Worm (Caenorhabditis elegans): ENCODE data around the gene ced-5.

The ced-5 gene

DNA sequence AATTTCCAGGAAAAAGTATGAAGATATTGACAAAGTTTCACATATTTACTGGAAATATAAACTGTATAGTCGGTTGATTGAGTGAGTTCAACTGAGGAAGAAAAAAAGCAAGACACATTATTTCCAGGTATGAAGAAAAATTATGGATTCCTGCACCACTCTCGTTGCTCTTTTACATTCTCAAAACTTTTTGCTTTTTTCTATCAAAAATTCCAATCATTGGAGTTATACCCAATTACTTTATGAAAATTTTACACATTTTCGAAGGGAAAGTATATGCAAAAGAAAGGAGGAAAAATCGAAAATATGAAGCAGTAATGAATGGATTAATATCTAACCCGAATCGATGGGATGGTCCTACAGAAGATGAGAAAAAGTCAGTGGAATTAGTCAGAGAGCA, 41.0 kb upstream of the ced-5 start:
- TF ChIP-seq nhr-43 (tag; optimal IDR thresholded peaks at IDR 0.05; ENCODE audit: poor library complexity, severe bottlenecking) (no peak), sea-2 (GFP tag; optimal IDR thresholded peaks at IDR 0.05) (no peak), daf-12 (tag; optimal IDR thresholded peaks at IDR 0.05) (no peak), skn-1 (tag; optimal IDR thresholded peaks at IDR 0.05) (no peak), fkh-2 (tag; optimal IDR thresholded peaks at IDR 0.05) (no peak), unc-62 (GFP tag; optimal IDR thresholded peaks at IDR 0.05) (no peak), pha-4 (tag; optimal IDR thresholded peaks at IDR 0.05) (no peak), hmg-11 (tag; optimal IDR thresholded peaks at IDR 0.05) (no peak), elt-1 (tag; optimal IDR thresholded peaks at IDR 0.05) (no peak), elt-2 (tag; optimal IDR thresholded peaks at IDR 0.05) (no peak)

DNA sequence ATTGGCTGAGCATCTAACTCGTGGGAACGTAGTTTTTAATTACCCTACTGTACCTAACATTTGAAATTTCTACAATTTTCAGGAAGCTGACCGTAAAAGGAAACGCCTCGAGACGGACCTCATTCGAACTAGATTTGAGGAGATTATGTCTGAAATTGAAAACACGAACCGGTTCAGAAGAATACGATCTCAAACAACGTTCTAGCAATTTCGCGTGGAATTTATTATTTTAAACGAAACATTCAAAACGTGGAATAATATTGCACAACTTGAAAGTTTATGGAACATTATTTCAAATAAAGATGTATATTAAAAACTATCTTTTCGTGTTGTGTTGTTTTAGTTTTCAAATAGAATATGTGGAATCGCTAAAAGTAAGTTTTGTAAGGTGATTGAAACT, 40.4 kb upstream of the ced-5 start, which contains the start of gene F13B12.7:
TSS of gene F13B12.7 (plus strand) at position 301 of the 400 bp plus-strand sequence.
- no peak for TF ChIP-seq nfya-1 (tag; optimal IDR thresholded peaks at IDR 0.05; ENCODE audit: insufficient read depth)
- no peak for TF ChIP-seq mml-1 (tag; optimal IDR thresholded peaks at IDR 0.05)
- TF ChIP-seq jun-1 (tag; optimal IDR thresholded peaks at IDR 0.05): no peak
- TF ChIP-seq ZK546.5 (tag; optimal IDR thresholded peaks at IDR 0.05): no peak
- TF ChIP-seq pha-4 (tag; optimal IDR thresholded peaks at IDR 0.05): no peak
- no peak for TF ChIP-seq unc-39 (tag; optimal IDR thresholded peaks at IDR 0.05)
- no peak for TF ChIP-seq lin-15B (tag; optimal IDR thresholded peaks at IDR 0.05)
- TF ChIP-seq eor-1 (tag; optimal IDR thresholded peaks at IDR 0.05): no peak
- TF ChIP-seq pqm-1 (tag; optimal IDR thresholded peaks at IDR 0.05): no peak
- no peak for TF ChIP-seq nhr-237 (tag; optimal IDR thresholded peaks at IDR 0.05)
- TF ChIP-seq mdl-1 (tag; optimal IDR thresholded peaks at IDR 0.05): no peak

DNA sequence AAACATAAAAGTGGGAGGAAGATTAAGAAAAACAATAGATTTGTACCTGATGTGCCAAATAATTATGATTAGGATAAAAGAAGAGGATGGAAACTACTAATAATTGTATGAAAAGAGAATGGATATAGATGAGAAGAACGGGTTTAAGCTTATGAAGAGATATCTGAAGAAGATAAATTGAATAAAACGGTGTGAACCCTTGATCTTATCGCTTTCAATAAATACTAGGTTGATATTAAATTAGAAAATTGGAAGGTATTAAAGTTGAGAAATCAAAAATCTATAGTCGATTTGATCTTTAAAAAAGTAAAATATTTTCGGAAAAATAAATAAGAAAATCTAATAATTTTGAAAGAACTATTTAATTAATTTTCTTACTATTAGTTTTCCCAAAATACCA, 34.1 kb upstream of the ced-5 start, which contains the start of gene F13B12.4:
TSS of gene F13B12.4 (minus strand) at position 101 of the 400 bp plus-strand sequence.
- TF ChIP-seq lin-39 (tag; optimal IDR thresholded peaks at IDR 0.05): no peak
- TF ChIP-seq hmg-11 (tag; optimal IDR thresholded peaks at IDR 0.05): no peak
- TF ChIP-seq nhr-28 (tag; optimal IDR thresholded peaks at IDR 0.05): no peak
- no peak for TF ChIP-seq ztf-11 (tag; optimal IDR thresholded peaks at IDR 0.05)
- no peak for TF ChIP-seq nhr-67 (tag; optimal IDR thresholded peaks at IDR 0.05)
- no peak for TF ChIP-seq ceh-16 (tag; optimal IDR thresholded peaks at IDR 0.05)
- no peak for TF ChIP-seq tbx-2 (tag; optimal IDR thresholded peaks at IDR 0.05)
- TF ChIP-seq fkh-10 (GFP tag; optimal IDR thresholded peaks at IDR 0.05): no peak
- no peak for TF ChIP-seq unc-62 (GFP tag; optimal IDR thresholded peaks at IDR 0.05)
- TF ChIP-seq mdl-1 (tag; optimal IDR thresholded peaks at IDR 0.05): no peak
- no peak for TF ChIP-seq pha-4 (tag; optimal IDR thresholded peaks at IDR 0.05)

DNA sequence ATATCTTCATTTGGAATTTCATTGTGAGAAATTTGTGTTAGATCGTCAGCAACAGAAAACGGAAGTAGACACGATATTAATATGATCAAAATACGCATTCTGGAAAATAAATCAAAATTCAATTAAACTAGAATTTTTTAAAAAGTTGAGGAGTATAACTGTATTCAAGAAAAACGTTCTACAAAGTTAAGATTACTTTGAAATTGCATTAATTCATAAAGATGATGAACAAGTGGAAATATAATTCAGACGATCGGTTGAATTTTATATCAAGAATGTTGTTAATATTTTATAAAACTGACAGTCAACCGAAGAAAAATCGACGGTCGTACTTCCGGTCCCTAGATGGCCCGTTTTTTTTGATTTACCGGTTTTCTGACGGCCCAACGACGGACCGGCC, 30.9 kb upstream of the ced-5 start, which contains the start of gene F01D4.8:
TSS of gene F01D4.8 (minus strand) at position 101 of the 400 bp plus-strand sequence.
- TF ChIP-seq tbx-2 (tag; optimal IDR thresholded peaks at IDR 0.05) (no peak), lin-15B (tag; optimal IDR thresholded peaks at IDR 0.05) (no peak), fkh-10 (GFP tag; optimal IDR thresholded peaks at IDR 0.05) (no peak), nhr-43 (tag; optimal IDR thresholded peaks at IDR 0.05; ENCODE audit: poor library complexity, severe bottlenecking) (no peak), mml-1 (tag; optimal IDR thresholded peaks at IDR 0.05) (no peak), hmg-11 (tag; optimal IDR thresholded peaks at IDR 0.05) (no peak), nhr-67 (tag; optimal IDR thresholded peaks at IDR 0.05) (no peak), ceh-82 (tag; optimal IDR thresholded peaks at IDR 0.05) (no peak), unc-62 (GFP tag; optimal IDR thresholded peaks at IDR 0.05) (no peak), egl-5 (tag; optimal IDR thresholded peaks at IDR 0.05) (no peak), eor-1 (tag; optimal IDR thresholded peaks at IDR 0.05) (no peak), elt-3 (tag; optimal IDR thresholded peaks at IDR 0.05) (no peak), jun-1 (tag; optimal IDR thresholded peaks at IDR 0.05) (no peak), egl-27 (tag; optimal IDR thresholded peaks at IDR 0.05) (no peak), fkh-2 (tag; optimal IDR thresholded peaks at IDR 0.05) (no peak), pha-4 (tag; optimal IDR thresholded peaks at IDR 0.05) (no peak), nhr-23 (tag; optimal IDR thresholded peaks at IDR 0.05) (no peak)

DNA sequence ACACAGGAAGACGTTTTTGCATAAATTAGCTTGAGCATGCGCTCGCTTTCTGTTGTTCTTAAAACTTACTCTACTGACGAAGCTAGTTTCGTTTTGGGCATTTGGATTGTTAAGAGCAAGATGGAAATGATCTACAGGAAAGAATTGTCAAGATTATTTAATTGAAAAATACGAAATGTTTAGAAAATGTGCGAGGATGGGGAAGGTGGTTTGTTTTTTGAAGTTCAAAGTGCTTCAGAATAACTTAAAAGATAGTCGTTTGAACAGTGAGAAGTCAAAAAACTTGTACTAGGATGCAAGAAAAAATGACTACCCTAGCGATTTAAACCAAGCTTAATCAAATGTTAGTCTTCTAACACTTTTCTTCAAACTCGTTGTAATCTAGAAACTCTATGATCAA, 26.8 kb upstream of the ced-5 start, which contains the start of gene srb-17:
TSS of gene srb-17 (minus strand) at position 101 of the 400 bp plus-strand sequence.
- no peak for TF ChIP-seq mdl-1 (tag; optimal IDR thresholded peaks at IDR 0.05)
- TF ChIP-seq elt-2 (tag; optimal IDR thresholded peaks at IDR 0.05): no peak
- TF ChIP-seq ama-1 (optimal IDR thresholded peaks at IDR 0.05): no peak
- no peak for TF ChIP-seq fkh-10 (GFP tag; optimal IDR thresholded peaks at IDR 0.05)
- TF ChIP-seq nhr-28 (tag; optimal IDR thresholded peaks at IDR 0.05): no peak
- no peak for TF ChIP-seq unc-62 (GFP tag; optimal IDR thresholded peaks at IDR 0.05)
- TF ChIP-seq daf-12 (tag; optimal IDR thresholded peaks at IDR 0.05): no peak
- TF ChIP-seq elt-1 (tag; optimal IDR thresholded peaks at IDR 0.05): no peak
- TF ChIP-seq jun-1 (tag; optimal IDR thresholded peaks at IDR 0.05): no peak
- TF ChIP-seq lin-39 (tag; optimal IDR thresholded peaks at IDR 0.05): no peak
- TF ChIP-seq ztf-11 (tag; optimal IDR thresholded peaks at IDR 0.05): no peak
- TF ChIP-seq ceh-82 (tag; optimal IDR thresholded peaks at IDR 0.05): no peak
